Fruit fly (Drosophila melanogaster) whole organism, prepupa: ENCODE data around the gene CG12994.

ENCODE experiments used
- CG10631 ChIP-seq: fragments of 200-800 bp; sonication (Bioruptor generic); optimal IDR thresholded peaks from 2 replicates; lab custom pipeline; 2016; ENCODE audit warnings: missing biosample characterization, missing genetic modification characterization
- CG10669 ChIP-seq: fragments of 200-800 bp; sonication (Bioruptor generic); optimal IDR thresholded peaks from 3 replicates; lab custom pipeline; 2018; ENCODE audit warnings: missing biosample characterization, mild to moderate bottlenecking, missing genetic modification characterization, moderate library complexity
- CG11762 ChIP-seq: fragments of 200-800 bp; sonication (Bioruptor generic); optimal IDR thresholded peaks from 3 replicates; lab custom pipeline; 2016; ENCODE audit warnings: missing biosample characterization, missing genetic modification characterization; ENCODE audit not compliant: insufficient read depth
- CG11902 ChIP-seq: fragments of 200-800 bp; sonication (Bioruptor generic); optimal IDR thresholded peaks from 3 replicates; lab custom pipeline; 2016; ENCODE audit warnings: missing biosample characterization, missing genetic modification characterization
- CG15336 ChIP-seq: fragments of 200-800 bp; sonication (Bioruptor generic); IDR thresholded peaks from 2 replicates; pipeline ENCODE4 v1.3.6; 2022; ENCODE audit warnings: missing biosample characterization, missing genetic modification characterization
- CG1621 ChIP-seq: fragments of 200-800 bp; sonication (Bioruptor generic); optimal IDR thresholded peaks from 3 replicates; lab custom pipeline; 2018; ENCODE audit warnings: missing biosample characterization, mild to moderate bottlenecking, missing genetic modification characterization
- CG16779 ChIP-seq: fragments of 200-800 bp; sonication (Bioruptor generic); optimal IDR thresholded peaks from 3 replicates; lab custom pipeline; 2017; ENCODE audit warnings: missing biosample characterization, mild to moderate bottlenecking, missing genetic modification characterization
- CG3032 ChIP-seq: fragments of 200-800 bp; optimal IDR thresholded peaks from 2 replicates; lab custom pipeline; 2019; ENCODE audit warnings: missing biosample characterization, mild to moderate bottlenecking, missing genetic modification characterization, moderate library complexity
- CG31627 ChIP-seq: fragments of 200-800 bp; sonication (Bioruptor generic); optimal IDR thresholded peaks from 3 replicates; lab custom pipeline; 2016; ENCODE audit warnings: missing biosample characterization, missing genetic modification characterization
- CG32006 ChIP-seq: fragments of 200-800 bp; sonication (Bioruptor generic); optimal IDR thresholded peaks from 3 replicates; lab custom pipeline; 2017; ENCODE audit warnings: missing biosample characterization, mild to moderate bottlenecking, missing genetic modification characterization
- CG34406 ChIP-seq: fragments of 200-800 bp; sonication (Bioruptor generic); optimal IDR thresholded peaks from 3 replicates; lab custom pipeline; 2016; ENCODE audit warnings: missing biosample characterization, missing genetic modification characterization
- CG3919 ChIP-seq: fragments of 200-800 bp; sonication (Bioruptor generic); optimal IDR thresholded peaks from 3 replicates; lab custom pipeline; 2016; ENCODE audit warnings: missing biosample characterization, missing genetic modification characterization
- CG6163 ChIP-seq: fragments of 200-800 bp; sonication (Bioruptor generic); IDR thresholded peaks from 3 replicates; pipeline ENCODE4 v1.3.6; 2022; ENCODE audit warnings: missing biosample characterization, missing genetic modification characterization
- CG6792 ChIP-seq: fragments of 200-800 bp; sonication (Bioruptor generic); optimal IDR thresholded peaks from 3 replicates; lab custom pipeline; 2016; ENCODE audit warnings: missing biosample characterization, missing genetic modification characterization
- CG6808 ChIP-seq: fragments of 200-800 bp; sonication (Bioruptor generic); optimal IDR thresholded peaks from 3 replicates; lab custom pipeline; 2017; ENCODE audit warnings: missing biosample characterization, missing genetic modification characterization, mild to moderate bottlenecking, moderate library complexity, missing genetic modification reagents
- CG6854 ChIP-seq: fragments of 200-800 bp; sonication (Bioruptor generic); optimal IDR thresholded peaks from 2 replicates; lab custom pipeline; 2017; ENCODE audit warnings: missing biosample characterization, mild to moderate bottlenecking, missing genetic modification characterization
- CG7368 ChIP-seq: fragments of 200-800 bp; sonication (Bioruptor generic); optimal IDR thresholded peaks from 3 replicates; lab custom pipeline; 2016; ENCODE audit warnings: missing biosample characterization, missing genetic modification characterization
- CG8119 ChIP-seq: fragments of 200-800 bp; sonication (Bioruptor generic); IDR thresholded peaks from 3 replicates; pipeline ENCODE4 v1.3.6; 2022; ENCODE audit warnings: missing biosample characterization, missing genetic modification characterization
- CG8319 ChIP-seq: fragments of 200-800 bp; sonication (Bioruptor generic); optimal IDR thresholded peaks from 3 replicates; lab custom pipeline; 2016; ENCODE audit warnings: missing biosample characterization, missing genetic modification characterization
- CG9139 ChIP-seq: fragments of 200-800 bp; sonication (Bioruptor generic); optimal IDR thresholded peaks from 3 replicates; lab custom pipeline; 2017; ENCODE audit warnings: missing biosample characterization, mild to moderate bottlenecking, missing genetic modification characterization
- Eip75B ChIP-seq: fragments of 200-800 bp; sonication (Bioruptor generic); optimal IDR thresholded peaks from 3 replicates; lab custom pipeline; 2016; ENCODE audit warnings: missing biosample characterization, missing genetic modification characterization
- Eip78C ChIP-seq: fragments of 200-800 bp; sonication (Bioruptor generic); peaks from one replicate; lab custom pipeline; 2016; ENCODE audit warnings: missing biosample characterization, missing genetic modification characterization
- Eip93F ChIP-seq: fragments of 200-800 bp; sonication (Bioruptor generic); optimal IDR thresholded peaks from 2 replicates; lab custom pipeline; 2016; ENCODE audit warnings: missing biosample characterization, mild to moderate bottlenecking, missing genetic modification characterization
- Ets21C ChIP-seq: fragments of 200-800 bp; sonication (Bioruptor generic); optimal IDR thresholded peaks from 3 replicates; lab custom pipeline; 2016; ENCODE audit warnings: missing biosample characterization, missing genetic modification characterization
- Ets96B ChIP-seq: fragments of 200-800 bp; optimal IDR thresholded peaks from 2 replicates; lab custom pipeline; 2019; ENCODE audit warnings: missing biosample characterization, mild to moderate bottlenecking, missing genetic modification characterization, moderate library complexity
- Gug ChIP-seq: fragments of 200-800 bp; sonication (Bioruptor generic); IDR thresholded peaks from 2 replicates; pipeline ENCODE4 v1.3.6; 2022; ENCODE audit warnings: missing biosample characterization, missing genetic modification characterization
- Hr38 ChIP-seq: sonication (Bioruptor generic); optimal IDR thresholded peaks from 2 replicates; lab custom pipeline; 2016; ENCODE audit warnings: missing biosample characterization, missing genetic modification characterization
- Hr39 ChIP-seq: fragments of 200-800 bp; sonication (Bioruptor generic); optimal IDR thresholded peaks from 2 replicates; lab custom pipeline; 2016; ENCODE audit warnings: missing biosample characterization, missing genetic modification characterization
- Hr4 ChIP-seq: fragments of 200-800 bp; sonication (Bioruptor generic); optimal IDR thresholded peaks from 3 replicates; lab custom pipeline; 2016; ENCODE audit warnings: missing biosample characterization, missing genetic modification characterization
- Met ChIP-seq: fragments of 200-800 bp; sonication (Bioruptor generic); optimal IDR thresholded peaks from 3 replicates; lab custom pipeline; 2016; ENCODE audit warnings: missing biosample characterization, missing genetic modification characterization
- Sox102F ChIP-seq: fragments of 200-800 bp; sonication (Bioruptor generic); optimal IDR thresholded peaks from 2 replicates; lab custom pipeline; 2016; ENCODE audit warnings: missing biosample characterization, mild to moderate bottlenecking, missing genetic modification characterization
- Sox14 ChIP-seq: fragments of 200-800 bp; sonication (Bioruptor generic); optimal IDR thresholded peaks from 3 replicates; lab custom pipeline; 2016; ENCODE audit warnings: missing biosample characterization, missing genetic modification characterization
- Sox15 ChIP-seq: fragments of 200-800 bp; sonication (Bioruptor generic); optimal IDR thresholded peaks from 3 replicates; lab custom pipeline; 2016; ENCODE audit warnings: missing biosample characterization, missing genetic modification characterization
- achi ChIP-seq: fragments of 200-800 bp; sonication (Bioruptor generic); optimal IDR thresholded peaks from 3 replicates; lab custom pipeline; 2016; ENCODE audit warnings: missing biosample characterization, missing genetic modification characterization
- acj6 ChIP-seq: fragments of 200-800 bp; sonication (Bioruptor generic); optimal IDR thresholded peaks from 3 replicates; lab custom pipeline; 2016; ENCODE audit warnings: missing biosample characterization, missing genetic modification characterization
- cyc ChIP-seq: fragments of 200-800 bp; sonication (Bioruptor generic); optimal IDR thresholded peaks from 3 replicates; lab custom pipeline; 2016; ENCODE audit warnings: missing biosample characterization, missing genetic modification characterization
- dsx ChIP-seq: fragments of 200-800 bp; optimal IDR thresholded peaks from 3 replicates; lab custom pipeline; 2019; ENCODE audit warnings: missing biosample characterization, mild to moderate bottlenecking, missing genetic modification characterization, moderate library complexity; ENCODE audit not compliant: poor library complexity, severe bottlenecking
- eg ChIP-seq: fragments of 200-800 bp; sonication (Bioruptor generic); IDR thresholded peaks from 3 replicates; pipeline ENCODE4 v1.3.6; 2022; ENCODE audit warnings: missing biosample characterization, missing genetic modification characterization
- esn ChIP-seq: fragments of 200-800 bp; sonication (Bioruptor generic); optimal IDR thresholded peaks from 2 replicates; lab custom pipeline; 2016; ENCODE audit warnings: missing biosample characterization, mild to moderate bottlenecking, missing genetic modification characterization, moderate library complexity
- fd59A ChIP-seq: fragments of 200-800 bp; sonication (Bioruptor generic); optimal IDR thresholded peaks from 2 replicates; lab custom pipeline; 2017; ENCODE audit warnings: missing biosample characterization, mild to moderate bottlenecking, missing genetic modification characterization, missing genetic modification reagents
- fd85E ChIP-seq: fragments of 200-800 bp; sonication (Bioruptor generic); optimal IDR thresholded peaks from 3 replicates; lab custom pipeline; 2016; ENCODE audit warnings: missing biosample characterization, missing genetic modification characterization
- fkh ChIP-seq: fragments of 200-800 bp; sonication (Bioruptor generic); optimal IDR thresholded peaks from 3 replicates; lab custom pipeline; 2017; ENCODE audit warnings: missing biosample characterization, mild to moderate bottlenecking, missing genetic modification characterization, moderate library complexity
- lz ChIP-seq: fragments of 200-800 bp; sonication (Bioruptor generic); optimal IDR thresholded peaks from 3 replicates; lab custom pipeline; 2016; ENCODE audit warnings: missing biosample characterization, missing genetic modification characterization
- net ChIP-seq: fragments of 200-800 bp; sonication (Bioruptor generic); optimal IDR thresholded peaks from 3 replicates; lab custom pipeline; 2016; ENCODE audit warnings: missing biosample characterization, missing genetic modification characterization
- salr ChIP-seq, 2 experiments: fragments of 200-800 bp; sonication (Bioruptor generic); optimal IDR thresholded peaks; 3 replicates each; lab custom pipeline; 2016 to 2018; ENCODE audit warnings: missing biosample characterization in 2 of 2, missing genetic modification characterization in 2 of 2, mild to moderate bottlenecking in 1 of 2
- spab ChIP-seq: fragments of 200-800 bp; sonication (Bioruptor generic); optimal IDR thresholded peaks from 2 replicates; lab custom pipeline; 2017; ENCODE audit warnings: missing biosample characterization, mild to moderate bottlenecking, missing genetic modification characterization, missing genetic modification reagents
- ss ChIP-seq, 2 experiments: fragments of 200-800 bp; sonication (Bioruptor generic); optimal IDR thresholded peaks; 2 replicates in 1 of 2; 3 replicates in 1 of 2; lab custom pipeline; 2017 to 2018; ENCODE audit warnings: mild to moderate bottlenecking in 2 of 2, missing biosample characterization in 2 of 2, missing genetic modification characterization in 2 of 2, moderate library complexity in 1 of 2
- svp ChIP-seq: fragments of 200-800 bp; sonication (Bioruptor generic); peaks from one replicate; lab custom pipeline; 2016; ENCODE audit warnings: missing biosample characterization, missing genetic modification characterization
- vri ChIP-seq: fragments of 200-800 bp; sonication (Bioruptor generic); optimal IDR thresholded peaks from 3 replicates; lab custom pipeline; 2016; ENCODE audit warnings: missing biosample characterization, mild to moderate bottlenecking, missing genetic modification characterization

Gene CG12994

dm6 chrX:17443880-17444279 is at the start of gene CG12994, which contains the start of gene CG46464:
Gene CG12994, minus strand, starts transcription at chrX:17443994.
Gene CG46464, minus strand, starts transcription at chrX:17443994.
- TF ChIP-seq lz (GFP tag; lab: Kevin White, UChicago) (no peak), Hr38 (no peak), Sox102F (no peak), net (GFP tag; lab: Kevin White, UChicago) (no peak), CG7368 (GFP tag; lab: Kevin White, UChicago) (no peak), Sox15 (no peak), CG34406 (GFP tag; lab: Kevin White, UChicago) (no peak), Sox14 (GFP tag; lab: Kevin White, UChicago) (no peak), CG3032 (tag; lab: Kevin White, UChicago) (no peak), CG11902 (GFP tag; lab: Kevin White, UChicago) (no peak), Ets96B (tag; lab: Kevin White, UChicago) (no peak), fkh (GFP tag; lab: Kevin White, UChicago) (no peak)

- TF ChIP-seq spab (GFP tag; lab: Kevin White, UChicago), result peak; percentile 59
- peak; percentile 95 for TF ChIP-seq CG31627 (GFP tag; lab: Kevin White, UChicago)
- TF ChIP-seq esn (GFP tag; lab: Kevin White, UChicago), result peak; percentile 96
- peak; percentile 90 for TF ChIP-seq Eip93F (GFP tag; lab: Kevin White, UChicago)
- TF ChIP-seq CG10631 (GFP tag; lab: Kevin White, UChicago), result peak; percentile 88
- peak; percentile 59 for TF ChIP-seq fd85E
- peak; percentile 95 for TF ChIP-seq lz (GFP tag; lab: Kevin White, UChicago)
- peak; percentile 94 for TF ChIP-seq eg
- TF ChIP-seq Met (GFP tag; lab: Kevin White, UChicago), result peak; percentile 97
- TF ChIP-seq Ets21C (GFP tag; lab: Kevin White, UChicago), result peak; percentile 92
- TF ChIP-seq CG6792 (GFP tag; lab: Kevin White, UChicago), result peak; percentile 90
- peak; percentile 82 for TF ChIP-seq CG11902 (GFP tag; lab: Kevin White, UChicago)
- TF ChIP-seq Eip75B (GFP tag; lab: Kevin White, UChicago), result peak; percentile 86
- peak; percentile 95 for TF ChIP-seq Sox14 (GFP tag; lab: Kevin White, UChicago)
- peak; percentile 88 for TF ChIP-seq CG3919 (GFP tag; lab: Kevin White, UChicago)
- peak; percentile 90 for TF ChIP-seq CG34406 (GFP tag; lab: Kevin White, UChicago)
- peak; percentile 61 to 68 for TF ChIP-seq ss (GFP tag; optimal IDR thresholded peaks at IDR 0.05; lab: Kevin White, UChicago)
- peak; percentile 48 for TF ChIP-seq CG16779 (tag; lab: Kevin White, UChicago)
- TF ChIP-seq Hr39, result peak; percentile 97
- peak; percentile 96 for TF ChIP-seq Sox102F
- TF ChIP-seq cyc (GFP tag; lab: Kevin White, UChicago), result peak; percentile 96
- TF ChIP-seq CG15336 (GFP tag; lab: Robert Waterston, UW), result peak; percentile 90
- peak; percentile 80 for TF ChIP-seq dsx
- TF ChIP-seq salr (GFP tag; optimal IDR thresholded peaks at IDR 0.05; lab: Kevin White, UChicago), result peak; percentile 67 to 73
- peak; percentile 85 for TF ChIP-seq CG11762 (GFP tag; lab: Kevin White, UChicago)
- TF ChIP-seq acj6 (GFP tag; lab: Kevin White, UChicago), result peak; percentile 90
- TF ChIP-seq Hr4 (GFP tag; lab: Kevin White, UChicago), result peak; percentile 81
- peak; percentile 76 for TF ChIP-seq CG1621 (tag; lab: Kevin White, UChicago)
- peak; percentile 76 for TF ChIP-seq Ets96B (tag; lab: Kevin White, UChicago)
- peak; percentile 89 for TF ChIP-seq achi (GFP tag; lab: Kevin White, UChicago)
- TF ChIP-seq CG9139, result peak; percentile 58
- TF ChIP-seq vri (GFP tag; lab: Kevin White, UChicago), result peak; percentile 96
- peak; percentile 97 for TF ChIP-seq Eip78C (GFP tag; lab: Kevin White, UChicago)
- TF ChIP-seq CG6854 (GFP tag; lab: Kevin White, UChicago), result peak; percentile 92
- TF ChIP-seq CG6808, result peak; percentile 59
- peak; percentile 83 for TF ChIP-seq CG32006 (GFP tag; lab: Kevin White, UChicago)
- peak; percentile 95 for TF ChIP-seq CG6163 (GFP tag; lab: Robert Waterston, UW)
- TF ChIP-seq Gug (GFP tag; lab: Robert Waterston, UW), result peak; percentile 88
- peak; percentile 88 for TF ChIP-seq net (GFP tag; lab: Kevin White, UChicago)
- peak; percentile 98 for TF ChIP-seq svp (GFP tag; lab: Kevin White, UChicago)
- TF ChIP-seq CG8319 (GFP tag; lab: Kevin White, UChicago), result peak; percentile 81
- peak; percentile 89 for TF ChIP-seq CG8119 (GFP tag; lab: Robert Waterston, UW)
- TF ChIP-seq CG10669 (GFP tag; lab: Kevin White, UChicago), result peak; percentile 78
- TF ChIP-seq fd59A (GFP tag; lab: Kevin White, UChicago), result peak; percentile 66
- no peak for TF ChIP-seq Hr38
Observed at dm6 chrX:17491184-17491583, 47.4 kb upstream of the CG12994 start.
